Worm (Caenorhabditis elegans): ENCODE results near the gene C27C12.4.

ce11 chrX:14828766-14829165, 25.1 kb upstream of the C27C12.4 start:
- TF ChIP-seq ama-1 (optimal IDR thresholded peaks at IDR 0.05) = no peak
- TF ChIP-seq lin-39 (tag; optimal IDR thresholded peaks at IDR 0.05) = no peak
- TF ChIP-seq unc-39 (tag; optimal IDR thresholded peaks at IDR 0.05) = no peak
- TF ChIP-seq fos-1 (tag; optimal IDR thresholded peaks at IDR 0.05) = no peak
- TF ChIP-seq fkh-10 (GFP tag; optimal IDR thresholded peaks at IDR 0.05) = no peak
- TF ChIP-seq elt-2 (tag; optimal IDR thresholded peaks at IDR 0.05) = no peak
- no peak for TF ChIP-seq R02D3.7 (tag; optimal IDR thresholded peaks at IDR 0.05)
- no peak for TF ChIP-seq pqm-1 (tag; optimal IDR thresholded peaks at IDR 0.05)
- TF ChIP-seq snpc-4 (tag; optimal IDR thresholded peaks at IDR 0.05) = no peak
- no peak for TF ChIP-seq unc-62 (GFP tag; optimal IDR thresholded peaks at IDR 0.05)
- no peak for TF ChIP-seq ceh-28 (tag; optimal IDR thresholded peaks at IDR 0.05)
- TF ChIP-seq skn-1 (tag; optimal IDR thresholded peaks at IDR 0.05) = no peak
- no peak for TF ChIP-seq lin-15B (tag; optimal IDR thresholded peaks at IDR 0.05)
- no peak for TF ChIP-seq daf-12 (tag; optimal IDR thresholded peaks at IDR 0.05)
